Worm (Caenorhabditis elegans) whole organism, L3 larva: ENCODE measurements around the gene mrps-22.

Experiments
- R02D3.7 ChIP-seq: fragments of 150-350 bp; optimal IDR thresholded peaks from 2 replicates; lab custom pipeline; 2014; ENCODE audit warnings: missing biosample characterization, missing genetic modification characterization
- ama-1 ChIP-seq: fragments of 150-350 bp; optimal IDR thresholded peaks from 2 replicates; lab custom pipeline; 2018
- ceh-16 ChIP-seq: sonication (generic microtip); optimal IDR thresholded peaks from 2 replicates; lab custom pipeline; 2017; ENCODE audit warnings: missing biosample characterization, missing genetic modification characterization
- ceh-9 ChIP-seq: sonication (generic microtip); optimal IDR thresholded peaks from 2 replicates; lab custom pipeline; 2018; ENCODE audit warnings: missing biosample characterization, missing genetic modification characterization
- egl-27 ChIP-seq: sonication (generic microtip); optimal IDR thresholded peaks from 4 replicates; lab custom pipeline; 2017; ENCODE audit warnings: missing biosample characterization, missing genetic modification reagents, missing genetic modification characterization
- egl-5 ChIP-seq: fragments of 150-350 bp; optimal IDR thresholded peaks from 2 replicates; lab custom pipeline; 2017; ENCODE audit warnings: missing biosample characterization, missing genetic modification reagents, missing genetic modification characterization, inconsistent platforms
- elt-2 ChIP-seq: sonication (generic microtip); optimal IDR thresholded peaks from 2 replicates; lab custom pipeline; 2016; ENCODE audit warnings: missing genetic modification reagents, mild to moderate bottlenecking, missing genetic modification characterization, missing compliant biosample characterization
- fkh-10 ChIP-seq: sonication (generic microtip); optimal IDR thresholded peaks from 2 replicates; lab custom pipeline; 2017; ENCODE audit warnings: missing biosample characterization, missing genetic modification reagents, missing genetic modification characterization
- fos-1 ChIP-seq: fragments of 150-350 bp; optimal IDR thresholded peaks from 2 replicates; lab custom pipeline; 2014; ENCODE audit warnings: missing biosample characterization, missing genetic modification characterization
- hmg-11 ChIP-seq: sonication (generic microtip); optimal IDR thresholded peaks from 2 replicates; lab custom pipeline; 2016; ENCODE audit warnings: missing genetic modification characterization, missing compliant biosample characterization
- jun-1 ChIP-seq: fragments of 150-350 bp; optimal IDR thresholded peaks from 2 replicates; lab custom pipeline; 2014; ENCODE audit warnings: missing biosample characterization, missing genetic modification reagents, missing genetic modification characterization
- lin-15B ChIP-seq: fragments of 150-350 bp; optimal IDR thresholded peaks from 2 replicates; lab custom pipeline; 2014; ENCODE audit warnings: missing biosample characterization, missing genetic modification characterization
- lsy-12 ChIP-seq: sonication (generic microtip); optimal IDR thresholded peaks from 2 replicates; lab custom pipeline; 2016; ENCODE audit warnings: mild to moderate bottlenecking, missing genetic modification characterization, missing compliant biosample characterization
- mdl-1 ChIP-seq: fragments of 150-350 bp; optimal IDR thresholded peaks from 2 replicates; lab custom pipeline; 2014; ENCODE audit warnings: missing biosample characterization, missing genetic modification characterization
- mml-1 ChIP-seq: fragments of 150-350 bp; sonication (generic microtip); optimal IDR thresholded peaks from 3 replicates; lab custom pipeline; 2014; ENCODE audit warnings: missing biosample characterization, missing genetic modification characterization
- nfya-1 ChIP-seq: sonication (generic microtip); optimal IDR thresholded peaks from 2 replicates; lab custom pipeline; 2017; ENCODE audit warnings: missing genetic modification characterization, mild to moderate bottlenecking, missing compliant biosample characterization, antibody characterized with exemption, moderate library complexity; ENCODE audit not compliant: insufficient read depth
- nhr-11 ChIP-seq: fragments of 150-350 bp; optimal IDR thresholded peaks from 2 replicates; lab custom pipeline; 2014; ENCODE audit warnings: missing biosample characterization, missing genetic modification characterization
- nhr-12 ChIP-seq: fragments of 150-350 bp; optimal IDR thresholded peaks from 2 replicates; lab custom pipeline; 2014; ENCODE audit warnings: missing biosample characterization, missing genetic modification characterization
- nhr-23 ChIP-seq: fragments of 150-350 bp; optimal IDR thresholded peaks from 2 replicates; lab custom pipeline; 2014; ENCODE audit warnings: missing biosample characterization, missing genetic modification reagents, missing genetic modification characterization
- nhr-237 ChIP-seq: fragments of 150-350 bp; optimal IDR thresholded peaks from 2 replicates; lab custom pipeline; 2014; ENCODE audit warnings: missing biosample characterization, missing genetic modification characterization
- nhr-25 ChIP-seq: sonication (generic microtip); optimal IDR thresholded peaks from 2 replicates; lab custom pipeline; 2017; ENCODE audit warnings: missing biosample characterization, missing genetic modification characterization
- nhr-28 ChIP-seq: fragments of 150-350 bp; optimal IDR thresholded peaks from 2 replicates; lab custom pipeline; 2014; ENCODE audit warnings: missing biosample characterization, missing genetic modification characterization
- nhr-43 ChIP-seq: sonication (generic microtip); optimal IDR thresholded peaks from 2 replicates; lab custom pipeline; 2016; ENCODE audit warnings: mild to moderate bottlenecking, missing genetic modification characterization, missing compliant biosample characterization; ENCODE audit not compliant: poor library complexity, severe bottlenecking
- nhr-67 ChIP-seq: fragments of 150-350 bp; optimal IDR thresholded peaks from 2 replicates; lab custom pipeline; 2014; ENCODE audit warnings: missing biosample characterization, missing genetic modification characterization
- nhr-76 ChIP-seq: fragments of 150-350 bp; sonication (generic microtip); optimal IDR thresholded peaks from 5 replicates; lab custom pipeline; 2014; ENCODE audit warnings: missing biosample characterization, missing genetic modification characterization
- nhr-77 ChIP-seq: fragments of 150-350 bp; optimal IDR thresholded peaks from 2 replicates; lab custom pipeline; 2014; ENCODE audit warnings: missing biosample characterization, missing genetic modification characterization
- pha-4 ChIP-seq: fragments of 150-350 bp; optimal IDR thresholded peaks from 2 replicates; lab custom pipeline; 2014; ENCODE audit warnings: missing biosample characterization, missing genetic modification reagents, missing genetic modification characterization
- pqm-1 ChIP-seq: fragments of 150-350 bp; optimal IDR thresholded peaks from 2 replicates; lab custom pipeline; 2017; ENCODE audit warnings: missing biosample characterization, missing genetic modification characterization, inconsistent platforms
- sea-2 ChIP-seq: fragments of 150-350 bp; sonication (generic microtip); optimal IDR thresholded peaks from 4 replicates; lab custom pipeline; 2014; ENCODE audit warnings: missing biosample characterization, missing genetic modification reagents, missing genetic modification characterization
- skn-1 ChIP-seq: fragments of 150-350 bp; optimal IDR thresholded peaks from 2 replicates; lab custom pipeline; 2014; ENCODE audit warnings: missing biosample characterization, missing genetic modification characterization
- tbx-2 ChIP-seq: sonication (generic microtip); optimal IDR thresholded peaks from 2 replicates; lab custom pipeline; 2016; ENCODE audit warnings: mild to moderate bottlenecking, missing genetic modification characterization, missing compliant biosample characterization
- unc-39 ChIP-seq: sonication (generic microtip); optimal IDR thresholded peaks from 4 replicates; lab custom pipeline; 2017; ENCODE audit warnings: missing biosample characterization, missing genetic modification characterization
- unc-62 ChIP-seq: fragments of 150-350 bp; sonication (generic microtip); optimal IDR thresholded peaks from 4 replicates; lab custom pipeline; 2014; ENCODE audit warnings: missing biosample characterization, missing genetic modification reagents, missing genetic modification characterization
- zag-1 ChIP-seq: fragments of 150-350 bp; optimal IDR thresholded peaks from 2 replicates; lab custom pipeline; 2014; ENCODE audit warnings: missing biosample characterization, missing genetic modification characterization
- ztf-11 ChIP-seq: fragments of 150-350 bp; optimal IDR thresholded peaks from 2 replicates; lab custom pipeline; 2014; ENCODE audit warnings: missing biosample characterization, missing genetic modification characterization
- ztf-4 ChIP-seq: fragments of 150-350 bp; optimal IDR thresholded peaks from 2 replicates; lab custom pipeline; 2014; ENCODE audit warnings: missing biosample characterization, missing genetic modification characterization

Gene mrps-22

DNA sequence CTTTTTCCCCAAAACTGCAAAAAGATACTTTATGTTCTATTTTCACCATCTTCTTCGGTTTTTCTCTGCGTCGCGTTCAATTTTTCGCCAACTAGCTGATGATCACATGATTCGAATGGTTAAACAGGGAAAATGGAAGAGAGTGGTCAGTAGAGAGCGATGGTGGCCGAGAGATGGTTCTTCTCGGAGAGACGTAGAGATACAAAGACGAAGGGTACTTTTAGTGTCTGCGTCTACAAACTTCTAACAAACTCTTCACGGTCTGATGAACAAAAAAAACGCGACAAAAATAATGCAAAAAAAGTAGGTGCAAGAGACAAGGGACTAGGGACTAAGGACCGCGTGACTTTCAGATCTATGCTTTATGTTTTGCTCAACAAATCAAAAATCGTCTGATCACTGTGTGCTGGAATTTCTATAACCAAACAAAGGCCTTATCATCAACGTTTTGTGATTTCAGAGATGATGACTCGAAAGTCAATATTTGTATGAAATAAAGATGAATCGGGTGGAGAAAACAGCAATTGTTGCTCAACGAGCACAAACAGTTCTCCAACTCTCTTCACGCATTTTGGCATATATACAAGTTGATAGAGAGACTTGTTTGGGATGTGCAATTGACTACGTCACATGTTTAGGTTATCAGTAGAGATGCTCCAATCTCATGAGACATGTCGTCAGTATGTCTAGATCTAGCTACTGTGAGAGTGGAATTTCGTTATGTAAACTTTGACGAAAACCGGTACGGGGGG, 30.3 kb upstream of the mrps-22 start (continued):
- no peak for TF ChIP-seq nhr-12 (tag; lab: Kevin White, UChicago)
- TF ChIP-seq sea-2: no peak
- peak; percentile 71 for TF ChIP-seq lin-15B (tag; lab: Kevin White, UChicago)
- TF ChIP-seq egl-27 (tag; lab: Kevin White, UChicago): peak; percentile 72
- peak; percentile 84 for TF ChIP-seq tbx-2 (tag; lab: Kevin White, UChicago)
- TF ChIP-seq ceh-16: no peak
- TF ChIP-seq egl-5 (tag; lab: Kevin White, UChicago): peak; percentile 97
- peak; percentile 48 for TF ChIP-seq nhr-77 (tag; lab: Kevin White, UChicago)
- TF ChIP-seq ztf-11 (tag; lab: Kevin White, UChicago): no peak
- TF ChIP-seq nhr-76 (tag; lab: Kevin White, UChicago): peak; percentile 57
- TF ChIP-seq nhr-11 (tag; lab: Kevin White, UChicago): peak; percentile 98
- TF ChIP-seq nhr-28 (tag; lab: Kevin White, UChicago): peak; percentile 11
- TF ChIP-seq nhr-23 (tag; lab: Kevin White, UChicago): peak; percentile 99
- peak; percentile 95 for TF ChIP-seq fkh-10 (GFP tag; lab: Kevin White, UChicago)
- TF ChIP-seq R02D3.7 (tag; lab: Kevin White, UChicago): peak; percentile 75

DNA sequence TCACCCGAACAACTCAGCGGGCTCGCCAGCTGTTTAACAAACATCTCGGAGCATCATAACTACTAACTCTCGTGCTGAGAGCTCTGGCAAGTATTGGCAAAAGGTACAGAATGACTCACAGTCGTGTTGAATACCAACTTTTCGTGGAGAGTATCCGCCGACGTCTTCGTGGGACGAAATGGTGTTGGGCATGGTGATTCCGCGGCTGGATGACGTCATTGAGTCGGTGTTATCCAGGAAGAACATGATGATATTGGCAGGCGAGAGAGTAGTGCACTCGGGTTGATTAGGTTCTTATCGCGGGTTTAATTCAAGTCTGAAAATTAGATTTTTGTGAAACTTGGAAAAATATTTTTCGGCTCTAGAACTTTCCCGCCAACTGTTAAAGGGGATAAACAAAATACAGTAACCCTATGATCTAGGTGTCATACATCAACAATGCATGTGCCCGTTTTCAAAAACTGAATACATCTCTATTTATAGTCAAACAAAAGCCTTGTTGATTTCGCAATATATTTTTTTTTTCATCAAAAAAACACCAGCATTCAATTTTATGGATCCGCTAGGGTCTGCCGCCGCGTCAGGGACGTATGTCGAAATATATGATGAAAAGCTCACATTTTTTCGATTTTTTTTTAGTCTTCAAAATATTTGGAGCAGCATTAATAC, 28.9 kb upstream of the mrps-22 start:
- TF ChIP-seq lsy-12 (tag; lab: Kevin White, UChicago) (peak; percentile 54), pha-4 (tag; lab: Kevin White, UChicago) (no peak), ama-1 (lab: Kevin White, UChicago) (peak; percentile 90), ztf-4 (no peak), hmg-11 (tag; lab: Kevin White, UChicago) (no peak), mml-1 (no peak), jun-1 (no peak), pqm-1 (tag; lab: Kevin White, UChicago) (no peak), fkh-10 (GFP tag; lab: Kevin White, UChicago) (no peak), nhr-237 (no peak), nfya-1 (peak; percentile 13), unc-39 (tag; lab: Kevin White, UChicago) (no peak), sea-2 (no peak), elt-2 (tag; lab: Kevin White, UChicago) (no peak), zag-1 (no peak), nhr-23 (tag; lab: Kevin White, UChicago) (no peak), ceh-9 (tag; lab: Kevin White, UChicago) (no peak), nhr-67 (no peak), tbx-2 (tag; lab: Kevin White, UChicago) (no peak), unc-62 (GFP tag; lab: Kevin White, UChicago) (no peak), R02D3.7 (tag; lab: Kevin White, UChicago) (no peak), nhr-43 (no peak), mdl-1 (tag; lab: Kevin White, UChicago) (no peak)

DNA sequence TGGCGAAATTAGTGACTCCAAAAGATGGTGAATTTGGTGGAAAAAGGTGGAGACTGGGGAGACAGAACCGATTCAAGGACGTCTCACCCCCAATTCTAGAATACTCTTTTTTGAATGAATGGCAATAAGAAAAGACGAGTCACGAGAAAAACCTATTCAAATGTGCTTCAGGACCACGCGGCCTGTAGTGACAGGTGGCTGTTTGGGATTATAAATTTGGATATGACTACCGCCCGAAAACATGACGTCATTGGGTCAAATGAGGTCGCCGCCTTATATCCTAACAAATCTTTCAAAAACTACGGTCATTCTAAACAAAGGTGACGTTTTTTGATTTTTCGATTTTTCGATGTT, 28.4 kb upstream of the mrps-22 start:
- no peak for TF ChIP-seq tbx-2 (tag; lab: Kevin White, UChicago)
- no peak for TF ChIP-seq fos-1 (tag; lab: Kevin White, UChicago)
- peak; percentile 73 for TF ChIP-seq ama-1 (lab: Kevin White, UChicago)
- TF ChIP-seq skn-1: no peak
- TF ChIP-seq nhr-25 (tag; lab: Kevin White, UChicago): peak; percentile 18

DNA sequence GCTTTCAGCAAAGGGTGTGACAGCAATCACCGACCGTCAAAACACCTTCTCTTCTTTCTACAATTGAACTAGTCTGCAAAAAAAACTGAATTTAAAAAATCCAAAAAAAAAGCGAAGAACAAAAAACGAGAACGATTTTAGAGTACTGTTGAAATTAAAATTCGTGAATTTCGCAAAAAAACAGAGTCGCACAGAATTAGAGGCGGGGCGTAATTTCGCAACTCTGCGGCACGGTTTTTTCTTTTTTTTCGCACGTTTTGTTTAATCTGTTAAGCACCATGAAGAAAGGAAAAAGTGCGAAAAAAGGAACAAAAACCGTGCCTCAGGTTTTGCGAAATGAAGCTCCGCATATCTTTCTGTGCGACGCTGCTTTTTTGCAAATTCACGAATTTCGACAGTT, 27.4 kb upstream of the mrps-22 start, which contains the start of gene mnk-1:
Gene mnk-1, minus strand, starts transcription at position 73 of the 400 bp plus-strand sequence.
- TF ChIP-seq egl-5 (tag; lab: Kevin White, UChicago) (peak; percentile 22), mml-1 (no peak)
- TF ChIP-seq, all 47 proteins: peak for 1
